ENCODE assay signal across 6 worm cellular contexts in the genomic region with DNA sequence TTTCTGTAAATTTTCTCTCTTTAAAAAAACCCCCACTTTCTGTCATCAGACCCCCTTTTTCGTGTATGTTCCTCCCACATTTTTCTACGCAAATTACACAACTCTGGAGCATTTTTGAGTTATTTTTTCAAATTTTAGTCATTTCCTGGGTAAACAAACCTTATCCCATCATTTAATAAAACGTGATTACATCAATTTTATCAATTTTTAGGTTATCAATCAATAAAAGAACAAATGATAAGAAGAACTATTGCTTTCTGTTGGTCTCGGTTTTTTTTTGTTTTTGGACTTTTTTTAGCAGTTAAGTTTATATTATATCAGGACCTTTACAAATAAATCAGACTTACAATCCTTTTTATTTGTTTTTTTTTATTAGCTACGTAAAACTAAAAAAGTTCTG.
TF ChIP-seq lines count a peak whose summit lies in the region.

TSS of gene C53C11.2 (plus strand) at position 284 of the 400 bp plus-strand sequence.

TF ChIP-seq in whole organism, L1 larva, 84 proteins besides CTCF, POLR2A, EP300 and RAD21:
- TF ChIP-seq nhr-12 (tag; optimal IDR thresholded peaks at IDR 0.05; lab: Kevin White, UChicago) = no peak
- peak; percentile 36 for TF ChIP-seq tlp-1 (tag; optimal IDR thresholded peaks at IDR 0.05; lab: Kevin White, UChicago)
- peak; percentile 26 for TF ChIP-seq elt-2 (tag; optimal IDR thresholded peaks at IDR 0.05; lab: Kevin White, UChicago)
TF ChIP-seq in whole organism, L1 larva: peak in this region for 2.

TF ChIP-seq in whole organism, L2 larva, 48 proteins besides CTCF, POLR2A, EP300 and RAD21:
- TF ChIP-seq fos-1 (tag; optimal IDR thresholded peaks at IDR 0.05; lab: Kevin White, UChicago) (peak; percentile 74), unc-39 (tag; optimal IDR thresholded peaks at IDR 0.05; lab: Kevin White, UChicago) (no peak)

TF ChIP-seq in whole organism, L3 larva, 47 proteins besides CTCF, POLR2A, EP300 and RAD21:
- TF ChIP-seq ZK546.5 (tag; optimal IDR thresholded peaks at IDR 0.05; lab: Kevin White, UChicago) = no peak
- TF ChIP-seq daf-12 (tag; optimal IDR thresholded peaks at IDR 0.05; lab: Kevin White, UChicago) = no peak
- TF ChIP-seq nhr-67 (tag; optimal IDR thresholded peaks at IDR 0.05; lab: Kevin White, UChicago) = no peak
- TF ChIP-seq nhr-237 (tag; optimal IDR thresholded peaks at IDR 0.05; lab: Kevin White, UChicago) = no peak
- no peak for TF ChIP-seq fkh-10 (GFP tag; optimal IDR thresholded peaks at IDR 0.05; lab: Kevin White, UChicago)
- TF ChIP-seq elt-2 (tag; optimal IDR thresholded peaks at IDR 0.05; lab: Kevin White, UChicago) = peak; percentile 68
- no peak for TF ChIP-seq nhr-43 (tag; optimal IDR thresholded peaks at IDR 0.05; lab: Kevin White, UChicago; ENCODE audit: poor library complexity, severe bottlenecking)
- TF ChIP-seq lsy-12 (tag; optimal IDR thresholded peaks at IDR 0.05; lab: Kevin White, UChicago) = no peak
- no peak for TF ChIP-seq ceh-16 (tag; optimal IDR thresholded peaks at IDR 0.05; lab: Kevin White, UChicago)
- no peak for TF ChIP-seq fos-1 (tag; optimal IDR thresholded peaks at IDR 0.05; lab: Kevin White, UChicago)
- peak; percentile 62 for TF ChIP-seq pqm-1 (tag; optimal IDR thresholded peaks at IDR 0.05; lab: Kevin White, UChicago)
- no peak for TF ChIP-seq skn-1 (tag; optimal IDR thresholded peaks at IDR 0.05; lab: Kevin White, UChicago)
- no peak for TF ChIP-seq fkh-2 (tag; optimal IDR thresholded peaks at IDR 0.05; lab: Kevin White, UChicago)
- no peak for TF ChIP-seq jun-1 (tag; optimal IDR thresholded peaks at IDR 0.05; lab: Kevin White, UChicago)
- TF ChIP-seq lin-39 (tag; optimal IDR thresholded peaks at IDR 0.05; lab: Kevin White, UChicago) = no peak
- TF ChIP-seq nhr-25 (tag; optimal IDR thresholded peaks at IDR 0.05; lab: Kevin White, UChicago) = no peak
- peak; percentile 25 for TF ChIP-seq pha-4 (tag; optimal IDR thresholded peaks at IDR 0.05; lab: Kevin White, UChicago)
- no peak for TF ChIP-seq sea-2 (GFP tag; optimal IDR thresholded peaks at IDR 0.05; lab: Kevin White, UChicago)
- TF ChIP-seq nfya-1 (tag; optimal IDR thresholded peaks at IDR 0.05; lab: Kevin White, UChicago; ENCODE audit: insufficient read depth) = no peak

TF ChIP-seq in whole organism, L4 larva, 104 proteins besides CTCF, POLR2A, EP300 and RAD21:
- TF ChIP-seq pqm-1 (tag; optimal IDR thresholded peaks at IDR 0.05; lab: Kevin White, UChicago) (peak; percentile 69), daf-16 (GFP tag; optimal IDR thresholded peaks at IDR 0.05; lab: Kevin White, UChicago) (no peak), daf-16 (tag; optimal IDR thresholded peaks at IDR 0.05; lab: Kevin White, UChicago) (peak; percentile 79), nhr-28 (tag; optimal IDR thresholded peaks at IDR 0.05; lab: Kevin White, UChicago) (peak; percentile 24), dve-1 (tag; optimal IDR thresholded peaks at IDR 0.05; lab: Kevin White, UChicago; ENCODE audit: insufficient read depth) (peak; percentile 23), duxl-1 (tag; optimal IDR thresholded peaks at IDR 0.05; lab: Kevin White, UChicago; ENCODE audit: poor library complexity) (no peak), ceh-44 (GFP tag; IDR thresholded peaks at IDR 0.05; lab: Robert Waterston, UW) (no peak)

TF ChIP-seq in whole organism, late embryonic, 69 proteins besides CTCF, POLR2A, EP300 and RAD21:
- TF ChIP-seq ceh-6 (GFP tag; optimal IDR thresholded peaks at IDR 0.05; lab: Kevin White, UChicago) (no peak), elt-2 (tag; optimal IDR thresholded peaks at IDR 0.05; lab: Kevin White, UChicago) (peak; percentile 81)

TF ChIP-seq in whole organism, young adult, 124 proteins besides CTCF, POLR2A, EP300 and RAD21:
- TF ChIP-seq nhr-80 (tag; optimal IDR thresholded peaks at IDR 0.05; lab: Kevin White, UChicago) (peak; percentile 9), madf-6 (GFP tag; IDR thresholded peaks at IDR 0.05; lab: Robert Waterston, UW) (no peak), akir-1 (GFP tag; optimal IDR thresholded peaks at IDR 0.05; lab: Kevin White, UChicago) (no peak)
TF ChIP-seq in whole organism, young adult: peak in this region for 1.
